Fruit fly (Drosophila melanogaster) whole organism, embryonic: ENCODE results near the gene Hsp67Ba.

Experiments
- BtbVII ChIP-seq: fragments of 200-800 bp; sonication (Bioruptor generic); optimal IDR thresholded peaks from 3 replicates; lab custom pipeline; 2017; ENCODE audit warnings: missing biosample characterization, mild to moderate bottlenecking, missing genetic modification characterization
- CG10267 ChIP-seq: fragments of 200-800 bp; sonication (Bioruptor generic); optimal IDR thresholded peaks from 2 replicates; lab custom pipeline; 2018; ENCODE audit warnings: missing biosample characterization, mild to moderate bottlenecking, missing genetic modification characterization, moderate library complexity
- CG10979 ChIP-seq: fragments of 200-800 bp; sonication (Bioruptor generic); optimal IDR thresholded peaks from 2 replicates; lab custom pipeline; 2018; ENCODE audit warnings: missing biosample characterization, mild to moderate bottlenecking, missing genetic modification characterization, moderate library complexity
- CG12942 ChIP-seq: fragments of 200-800 bp; sonication (Bioruptor generic); optimal IDR thresholded peaks from 3 replicates; lab custom pipeline; 2016; ENCODE audit warnings: missing biosample characterization, missing genetic modification characterization
- CG14965 ChIP-seq: fragments of 200-800 bp; sonication (Bioruptor generic); optimal IDR thresholded peaks from 2 replicates; lab custom pipeline; 2016; ENCODE audit warnings: missing biosample characterization, missing genetic modification characterization, borderline replicate concordance
- CG1529 ChIP-seq: fragments of 200-800 bp; sonication (Bioruptor generic); optimal IDR thresholded peaks from 3 replicates; lab custom pipeline; 2018; ENCODE audit warnings: missing biosample characterization, missing genetic modification characterization
- CG15514 ChIP-seq: fragments of 200-800 bp; sonication (Bioruptor generic); optimal IDR thresholded peaks from 3 replicates; lab custom pipeline; 2017; ENCODE audit warnings: missing biosample characterization, missing genetic modification characterization, mild to moderate bottlenecking, moderate library complexity, missing genetic modification reagents
- CG17361 ChIP-seq: fragments of 200-800 bp; sonication (Bioruptor generic); IDR thresholded peaks from 3 replicates; pipeline ENCODE4 v1.3.6; 2022; ENCODE audit warnings: missing biosample characterization, missing genetic modification characterization
- CG18262 ChIP-seq: fragments of 200-800 bp; optimal IDR thresholded peaks from 3 replicates; lab custom pipeline; 2019; ENCODE audit warnings: missing biosample characterization, mild to moderate bottlenecking, missing genetic modification characterization, moderate library complexity
- CG2199 ChIP-seq: fragments of 200-800 bp; sonication (Bioruptor generic); IDR thresholded peaks from 3 replicates; pipeline ENCODE4 v1.3.6; 2022; ENCODE audit warnings: missing biosample characterization, missing genetic modification characterization
- CG2678 ChIP-seq: fragments of 200-800 bp; sonication (Bioruptor generic); optimal IDR thresholded peaks from 3 replicates; lab custom pipeline; 2019; ENCODE audit warnings: missing biosample characterization, mild to moderate bottlenecking, missing genetic modification characterization, moderate library complexity
- CG3847 ChIP-seq: fragments of 200-800 bp; sonication (Bioruptor generic); IDR thresholded peaks from 2 replicates; pipeline ENCODE4 v1.3.6; 2022; ENCODE audit warnings: missing biosample characterization, missing genetic modification characterization
- CG4424 ChIP-seq: fragments of 200-800 bp; sonication (Bioruptor generic); optimal IDR thresholded peaks from 3 replicates; lab custom pipeline; 2016; ENCODE audit warnings: missing biosample characterization, missing genetic modification characterization
- CG7963 ChIP-seq: fragments of 200-800 bp; sonication (Bioruptor generic); IDR thresholded peaks from 3 replicates; pipeline ENCODE4 v1.3.6; 2022; ENCODE audit warnings: missing biosample characterization, missing genetic modification characterization; ENCODE audit not compliant: partially characterized antibody
- CG7987 ChIP-seq: fragments of 200-800 bp; sonication (Bioruptor generic); optimal IDR thresholded peaks from 2 replicates; lab custom pipeline; 2018; ENCODE audit warnings: missing biosample characterization, mild to moderate bottlenecking, missing genetic modification characterization, moderate library complexity
- CG9817 ChIP-seq: fragments of 200-800 bp; sonication (Bioruptor generic); optimal IDR thresholded peaks from 2 replicates; lab custom pipeline; 2018; ENCODE audit warnings: missing biosample characterization, mild to moderate bottlenecking, missing genetic modification characterization, moderate library complexity
- CTCF ChIP-seq: fragments of 200-800 bp; sonication (Bioruptor generic); optimal IDR thresholded peaks from 2 replicates; lab custom pipeline; 2017; ENCODE audit warnings: missing biosample characterization, mild to moderate bottlenecking, missing genetic modification characterization, moderate library complexity
- Dad ChIP-seq: fragments of 200-800 bp; sonication (Bioruptor generic); optimal IDR thresholded peaks from 3 replicates; lab custom pipeline; 2016; ENCODE audit warnings: missing biosample characterization, missing genetic modification characterization
- Dip2 ChIP-seq: fragments of 200-800 bp; sonication (Bioruptor generic); IDR thresholded peaks from 2 replicates; pipeline ENCODE4 v1.3.6; 2022; ENCODE audit warnings: missing biosample characterization, missing genetic modification characterization
- Dip3 ChIP-seq: fragments of 200-800 bp; sonication (Bioruptor generic); optimal IDR thresholded peaks from 3 replicates; lab custom pipeline; 2016; ENCODE audit warnings: missing biosample characterization, missing genetic modification characterization
- Drgx ChIP-seq: fragments of 200-800 bp; sonication (Bioruptor generic); IDR thresholded peaks from 2 replicates; pipeline ENCODE4 v1.3.6; 2022; ENCODE audit warnings: missing biosample characterization, missing genetic modification characterization
- H2.0 ChIP-seq: fragments of 200-800 bp; sonication (Bioruptor generic); IDR thresholded peaks from 2 replicates; pipeline ENCODE4 v1.3.6; 2022; ENCODE audit warnings: missing biosample characterization, missing genetic modification characterization
- Hey ChIP-seq: fragments of 200-800 bp; sonication (Bioruptor generic); optimal IDR thresholded peaks from 3 replicates; lab custom pipeline; 2018; ENCODE audit warnings: missing biosample characterization, mild to moderate bottlenecking, missing genetic modification characterization
- Hr3 ChIP-seq: fragments of 200-800 bp; sonication (Bioruptor generic); optimal IDR thresholded peaks from 3 replicates; lab custom pipeline; 2016; ENCODE audit warnings: missing biosample characterization, missing genetic modification characterization
- Hr39 ChIP-seq: fragments of >200 bp; optimal IDR thresholded peaks from 2 replicates; lab custom pipeline; 2017
- Kr ChIP-seq: fragments of 200-800 bp; sonication (Bioruptor generic); optimal IDR thresholded peaks from 2 replicates; lab custom pipeline; 2017; ENCODE audit warnings: missing biosample characterization, mild to moderate bottlenecking, missing genetic modification characterization
- MESR4 ChIP-seq: fragments of 200-800 bp; sonication (Bioruptor generic); optimal IDR thresholded peaks from 2 replicates; lab custom pipeline; 2018; ENCODE audit warnings: missing biosample characterization, mild to moderate bottlenecking, missing genetic modification characterization, moderate library complexity
- Med ChIP-seq: fragments of 200-800 bp; sonication (Bioruptor generic); peaks from one replicate; lab custom pipeline; 2016; ENCODE audit warnings: missing biosample characterization, missing genetic modification characterization, mild to moderate bottlenecking, inconsistent platforms, moderate library complexity
- Pdp1 ChIP-seq, 2 experiments: fragments of 200-800 bp; sonication (Bioruptor generic); optimal IDR thresholded peaks; 3 replicates each; lab custom pipeline; 2016; ENCODE audit warnings: missing biosample characterization in 2 of 2, missing genetic modification characterization in 2 of 2, mild to moderate bottlenecking in 1 of 2, moderate library complexity in 1 of 2
- Six4 ChIP-seq: fragments of 200-800 bp; sonication (Bioruptor generic); optimal IDR thresholded peaks from 2 replicates; lab custom pipeline; 2016; ENCODE audit warnings: missing biosample characterization, missing genetic modification characterization
- Sox100B ChIP-seq: fragments of 200-800 bp; sonication (Bioruptor generic); optimal IDR thresholded peaks from 3 replicates; lab custom pipeline; 2018; ENCODE audit warnings: missing biosample characterization, mild to moderate bottlenecking, missing genetic modification characterization
- Spps ChIP-seq: fragments of 200-800 bp; sonication (Bioruptor generic); optimal IDR thresholded peaks from 2 replicates; lab custom pipeline; 2018; ENCODE audit warnings: missing biosample characterization, mild to moderate bottlenecking, missing genetic modification characterization
- amos ChIP-seq: fragments of 200-800 bp; sonication (Bioruptor generic); IDR thresholded peaks from 2 replicates; pipeline ENCODE4 v1.3.6; 2022; ENCODE audit warnings: missing biosample characterization, missing genetic modification characterization; ENCODE audit not compliant: partially characterized antibody
- chinmo ChIP-seq: fragments of 200-800 bp; sonication (Bioruptor generic); IDR thresholded peaks from 4 replicates; pipeline ENCODE4 v1.3.6; 2022; ENCODE audit warnings: missing biosample characterization, missing genetic modification characterization; ENCODE audit not compliant: partially characterized antibody
- ci ChIP-seq: fragments of 200-800 bp; sonication (Bioruptor generic); IDR thresholded peaks from 3 replicates; pipeline ENCODE4 v1.3.6; 2022; ENCODE audit warnings: missing biosample characterization, missing genetic modification characterization
- croc ChIP-seq: fragments of 200-800 bp; sonication (Bioruptor generic); conservative IDR thresholded peaks from 3 replicates; pipeline ENCODE4 v1.3.6; 2022; ENCODE audit warnings: missing biosample characterization, missing genetic modification characterization
- exex ChIP-seq: fragments of 200-800 bp; sonication (Bioruptor generic); optimal IDR thresholded peaks from 4 replicates; lab custom pipeline; 2018; ENCODE audit warnings: missing biosample characterization, mild to moderate bottlenecking, missing genetic modification characterization, moderate library complexity
- fu2 ChIP-seq: fragments of 200-800 bp; sonication (Bioruptor generic); optimal IDR thresholded peaks from 2 replicates; lab custom pipeline; 2016; ENCODE audit warnings: missing biosample characterization, missing genetic modification characterization
- grn ChIP-seq: fragments of 200-800 bp; sonication (Bioruptor generic); optimal IDR thresholded peaks from 3 replicates; lab custom pipeline; 2017; ENCODE audit warnings: missing biosample characterization, missing genetic modification characterization
- hb ChIP-seq: fragments of 200-800 bp; sonication (Bioruptor generic); IDR thresholded peaks from 3 replicates; pipeline ENCODE4 v1.3.6; 2022; ENCODE audit warnings: missing biosample characterization, missing genetic modification characterization; ENCODE audit not compliant: partially characterized antibody
- hbn ChIP-seq: fragments of 200-800 bp; sonication (Bioruptor generic); IDR thresholded peaks from 2 replicates; pipeline ENCODE4 v1.3.6; 2022; ENCODE audit warnings: missing biosample characterization, missing genetic modification characterization; ENCODE audit not compliant: partially characterized antibody
- mirr ChIP-seq: fragments of 200-800 bp; sonication (Bioruptor generic); optimal IDR thresholded peaks from 3 replicates; lab custom pipeline; 2018; ENCODE audit warnings: missing biosample characterization, mild to moderate bottlenecking, missing genetic modification characterization
- psq ChIP-seq: fragments of 200-800 bp; sonication (Bioruptor generic); optimal IDR thresholded peaks from 2 replicates; lab custom pipeline; 2017; ENCODE audit warnings: missing biosample characterization, missing genetic modification characterization
- pum ChIP-seq: fragments of 200-800 bp; sonication (Bioruptor generic); optimal IDR thresholded peaks from 2 replicates; lab custom pipeline; 2016; ENCODE audit warnings: missing biosample characterization, missing genetic modification characterization
- pzg ChIP-seq: fragments of 200-800 bp; sonication (Bioruptor generic); optimal IDR thresholded peaks from 3 replicates; lab custom pipeline; 2018; ENCODE audit warnings: missing biosample characterization, mild to moderate bottlenecking, missing genetic modification characterization, moderate library complexity
- sisA ChIP-seq: fragments of 200-800 bp; sonication (Bioruptor generic); IDR thresholded peaks from 2 replicates; pipeline ENCODE4 v1.3.6; 2022; ENCODE audit warnings: missing biosample characterization, missing genetic modification characterization
- slou ChIP-seq: fragments of 200-800 bp; sonication (Bioruptor generic); optimal IDR thresholded peaks from 3 replicates; lab custom pipeline; 2016; ENCODE audit warnings: missing biosample characterization, missing genetic modification characterization
- sug ChIP-seq: fragments of 200-800 bp; optimal IDR thresholded peaks from 2 replicates; lab custom pipeline; 2019; ENCODE audit warnings: missing biosample characterization, mild to moderate bottlenecking, missing genetic modification characterization, moderate library complexity
- tin ChIP-seq: fragments of 200-800 bp; sonication (Bioruptor generic); optimal IDR thresholded peaks from 3 replicates; lab custom pipeline; 2016; ENCODE audit warnings: missing biosample characterization, missing genetic modification characterization
- wor ChIP-seq: fragments of 200-800 bp; sonication (Bioruptor generic); IDR thresholded peaks from 2 replicates; pipeline ENCODE4 v1.3.6; 2022; ENCODE audit warnings: missing biosample characterization, missing genetic modification characterization

Gene Hsp67Ba

DNA sequence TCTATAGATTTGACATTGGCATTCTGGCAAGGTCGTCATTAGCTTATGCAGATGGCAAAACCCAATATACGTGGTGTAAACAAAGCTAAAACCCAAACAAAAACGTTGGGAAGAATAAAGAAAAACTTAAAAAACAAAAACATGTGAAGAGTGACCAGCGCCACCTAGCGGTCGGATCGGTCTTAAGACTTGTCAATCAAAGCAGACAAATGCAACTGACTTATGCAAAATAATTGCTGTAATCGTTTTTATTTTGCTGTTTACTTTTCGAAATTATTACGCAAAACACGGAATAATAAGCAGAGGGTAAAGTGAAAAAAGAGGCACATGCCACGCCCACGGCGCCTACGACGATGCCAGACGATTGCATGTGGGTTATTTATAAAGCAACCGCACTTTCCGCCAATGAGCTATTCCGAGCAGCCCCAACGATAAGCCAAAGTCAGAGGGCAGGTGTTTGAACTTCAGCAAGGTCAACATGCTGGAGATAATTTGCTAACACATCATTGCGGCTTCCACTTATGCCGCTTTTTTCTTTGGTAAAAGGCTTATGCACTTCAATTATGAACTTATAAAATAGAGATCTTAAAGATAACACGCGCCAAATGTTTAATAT is 23.1 kb downstream of the Hsp67Ba start:
- TF ChIP-seq chinmo (GFP tag; lab: Robert Waterston, UW) (0 out of 4 replicates have a peak, but pooled peaks have one; percentile 32), CG17361 (GFP tag; lab: Robert Waterston, UW) (no peak), pum (GFP tag; lab: Kevin White, UChicago) (no peak), CG2678 (tag; lab: Kevin White, UChicago) (no peak), Dip2 (GFP tag; lab: Robert Waterston, UW) (peak; percentile 51; the same call in 1 of the 2 replicates), psq (GFP tag; lab: Kevin White, UChicago) (no peak), CG2199 (GFP tag; lab: Robert Waterston, UW) (0 out of 3 replicates have a peak, but pooled peaks have one; percentile 57), Med (peak; percentile 37), fu2 (GFP tag; lab: Kevin White, UChicago) (no peak), CG10979 (peak; percentile 30), hbn (no peak), hb (GFP tag; lab: Robert Waterston, UW) (0 out of 3 replicates have a peak, but pooled peaks have one; percentile 14), CG14965 (GFP tag; lab: Kevin White, UChicago) (no peak), ci (no peak), CG4424 (GFP tag; lab: Kevin White, UChicago) (no peak), Drgx (GFP tag; lab: Robert Waterston, UW) (no peak), Hr39 (no peak), CG7987 (no peak), amos (GFP tag; lab: Robert Waterston, UW) (no peak), CTCF (GFP tag; lab: Kevin White, UChicago) (peak; percentile 90), Pdp1 (GFP tag; optimal IDR thresholded peaks at IDR 0.05; lab: Kevin White, UChicago) (peak in 1 of 2 experiments; percentile 8), CG7963 (GFP tag; lab: Robert Waterston, UW) (no peak), CG12942 (GFP tag; lab: Kevin White, UChicago) (no peak)

DNA sequence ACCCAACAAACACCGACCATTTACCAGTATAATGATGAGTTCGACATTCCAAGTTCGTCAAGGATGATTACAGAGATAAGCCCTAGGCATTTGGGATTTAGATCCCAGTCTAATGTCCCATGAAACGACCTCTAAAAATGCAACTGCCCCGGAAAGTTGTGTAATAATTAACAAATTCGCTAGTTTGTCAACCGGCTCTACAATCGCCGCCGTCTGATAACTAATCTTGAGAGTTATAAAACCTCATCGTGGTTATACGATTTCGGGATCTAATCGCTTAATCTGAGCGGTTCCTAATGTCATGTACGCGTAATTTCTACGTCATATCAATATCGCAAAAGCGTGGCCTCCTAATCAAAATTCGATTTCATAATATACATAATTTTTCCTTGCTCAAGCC is 23.8 kb downstream of the Hsp67Ba start:
- TF ChIP-seq BtbVII (GFP tag; lab: Kevin White, UChicago): peak; percentile 46
- TF ChIP-seq sug (tag; lab: Kevin White, UChicago): peak; percentile 47
- no peak for TF ChIP-seq pzg (GFP tag; lab: Kevin White, UChicago)
- peak in 1 of 2 experiments; percentile 85 for TF ChIP-seq Pdp1 (GFP tag; optimal IDR thresholded peaks at IDR 0.05; lab: Kevin White, UChicago)
- no peak for TF ChIP-seq Hr3
- TF ChIP-seq mirr: peak; percentile 36
- peak; percentile 59 for TF ChIP-seq Hey
- peak; percentile 98 for TF ChIP-seq exex (tag; lab: Kevin White, UChicago)
- TF ChIP-seq grn (GFP tag; lab: Kevin White, UChicago): peak; percentile 79
- TF ChIP-seq, all 482 proteins: peak for 7

dm6 chr3L:9353733-9354132 is 25.6 kb downstream of the Hsp67Ba start, which contains the start of gene CG32040:
Gene CG32040 (plus strand): TSS chr3L:9354033.
- TF ChIP-seq slou (GFP tag; lab: Kevin White, UChicago): no peak
- TF ChIP-seq Spps: no peak
- TF ChIP-seq H2.0 (GFP tag; lab: Robert Waterston, UW): no peak
- no peak for TF ChIP-seq CG15514
- TF ChIP-seq CG9817 (tag; lab: Kevin White, UChicago): no peak
- TF ChIP-seq Kr (GFP tag; lab: Kevin White, UChicago): no peak
- TF ChIP-seq CG1529 (GFP tag; lab: Kevin White, UChicago): no peak
- no peak for TF ChIP-seq Six4 (GFP tag; lab: Kevin White, UChicago)
- TF ChIP-seq CG18262 (tag; lab: Kevin White, UChicago): no peak
- TF ChIP-seq Sox100B (GFP tag; lab: Kevin White, UChicago): no peak
- no peak for TF ChIP-seq croc (GFP tag; lab: Robert Waterston, UW)
- no peak for TF ChIP-seq Dip3 (GFP tag; lab: Kevin White, UChicago)
- no peak for TF ChIP-seq wor (GFP tag; lab: Robert Waterston, UW)
- no peak for TF ChIP-seq CG10267 (tag; lab: Kevin White, UChicago)
- TF ChIP-seq Dad (GFP tag; lab: Kevin White, UChicago): no peak
- no peak for TF ChIP-seq tin
- no peak for TF ChIP-seq sisA (GFP tag; lab: Robert Waterston, UW)
- no peak for TF ChIP-seq CG3847 (GFP tag; lab: Robert Waterston, UW)
- no peak for TF ChIP-seq MESR4
- TF ChIP-seq, all 482 proteins: peak for 0
